Worm (Caenorhabditis elegans) whole organism, mixed stage, embryonic: ENCODE measurements around the gene lpr-6.

Experiments
- lin-13 ChIP-seq: fragments of 150-350 bp; optimal IDR thresholded peaks from 2 replicates; lab custom pipeline; 2014; ENCODE audit warnings: missing biosample characterization, missing genetic modification characterization
- lsy-2 ChIP-seq: fragments of 150-350 bp; optimal IDR thresholded peaks from 2 replicates; lab custom pipeline; 2014; ENCODE audit warnings: missing biosample characterization, missing genetic modification characterization
- mep-1 ChIP-seq: fragments of 150-350 bp; optimal IDR thresholded peaks from 2 replicates; lab custom pipeline; 2017; ENCODE audit warnings: missing biosample characterization, missing genetic modification reagents, missing genetic modification characterization, inconsistent platforms
- nhr-12 ChIP-seq: fragments of 150-350 bp; optimal IDR thresholded peaks from 2 replicates; lab custom pipeline; 2014; ENCODE audit warnings: missing biosample characterization, missing genetic modification characterization
- sptf-1 ChIP-seq: sonication (generic microtip); optimal IDR thresholded peaks from 2 replicates; lab custom pipeline; 2017; ENCODE audit warnings: mild to moderate bottlenecking, missing genetic modification characterization, moderate library complexity, missing compliant biosample characterization
- unc-62 ChIP-seq: fragments of 150-350 bp; optimal IDR thresholded peaks from 2 replicates; lab custom pipeline; 2014; ENCODE audit warnings: missing biosample characterization, missing genetic modification reagents, missing genetic modification characterization
- ztf-11 ChIP-seq: fragments of 150-350 bp; optimal IDR thresholded peaks from 2 replicates; lab custom pipeline; 2014; ENCODE audit warnings: missing biosample characterization, missing genetic modification characterization

ce11 chrX:11103173-11103572, 43.4 kb downstream of the lpr-6 start:
- no peak for TF ChIP-seq lsy-2 (tag; lab: Kevin White, UChicago)
- no peak for TF ChIP-seq lin-13 (tag; lab: Kevin White, UChicago)
- TF ChIP-seq sptf-1 (tag; lab: Kevin White, UChicago), result no peak
- TF ChIP-seq mep-1 (tag; lab: Kevin White, UChicago), result no peak
- TF ChIP-seq unc-62 (GFP tag; lab: Kevin White, UChicago), result no peak
- no peak for TF ChIP-seq nhr-12 (tag; lab: Kevin White, UChicago)
- TF ChIP-seq ztf-11 (tag; lab: Kevin White, UChicago), result no peak
